Worm (Caenorhabditis elegans) whole organism, young adult: ENCODE data around the gene acbp-4.

Source experiments
- Y79H2A.3 ChIP-seq: fragments of 200-800 bp; sonication (Bioruptor generic); conservative IDR thresholded peaks from 2 replicates; pipeline ENCODE4 v1.3.6; 2022; ENCODE audit warnings: missing genetic modification reagents, missing genetic modification characterization, missing compliant biosample characterization
- cebp-2 ChIP-seq: fragments of 200-800 bp; sonication (Bioruptor generic); IDR thresholded peaks from 2 replicates; pipeline ENCODE4 v1.3.6; 2022; ENCODE audit warnings: missing genetic modification characterization, missing compliant biosample characterization
- let-526 ChIP-seq: fragments of 200-800 bp; sonication (Bioruptor generic); IDR thresholded peaks from 2 replicates; pipeline ENCODE4 v1.3.6; 2022; ENCODE audit warnings: missing genetic modification reagents, missing genetic modification characterization, missing compliant biosample characterization
- pha-4 ChIP-seq: fragments of 150-350 bp; sonication (generic microtip); optimal IDR thresholded peaks from 2 replicates; lab custom pipeline; 2014; ENCODE audit warnings: missing biosample characterization, missing genetic modification reagents, missing genetic modification characterization

ce11 chrIII:7278491-7278890 is 30.4 kb downstream of the acbp-4 start:
- TF ChIP-seq let-526 (GFP tag; lab: Robert Waterston, UW) (no peak), cebp-2 (no peak), pha-4 (tag; lab: Kevin White, UChicago) (no peak), Y79H2A.3 (GFP tag; lab: Robert Waterston, UW) (no peak)
